Worm (Caenorhabditis elegans) whole organism, early embryonic: ENCODE measurements around the gene ZC84.1.

Source experiments
- B0310.2 ChIP-seq: sonication (generic microtip); optimal IDR thresholded peaks from 2 replicates; lab custom pipeline; 2016; ENCODE audit warnings: mild to moderate bottlenecking, missing genetic modification characterization, missing compliant biosample characterization
- F13C5.2 ChIP-seq: sonication (generic microtip); optimal IDR thresholded peaks from 2 replicates; lab custom pipeline; 2017; ENCODE audit warnings: mild to moderate bottlenecking, missing genetic modification characterization, inconsistent platforms, missing compliant biosample characterization
- aly-1 ChIP-seq: sonication (generic microtip); optimal IDR thresholded peaks from 2 replicates; lab custom pipeline; 2016; ENCODE audit warnings: missing genetic modification characterization, missing compliant biosample characterization
- ama-1 ChIP-seq: fragments of 150-350 bp; optimal IDR thresholded peaks from 2 replicates; lab custom pipeline; 2014
- ceh-13 ChIP-seq: fragments of 200-800 bp; sonication (Bioruptor generic); optimal IDR thresholded peaks from 2 replicates; lab custom pipeline; 2018; ENCODE audit warnings: mild to moderate bottlenecking, missing genetic modification characterization, missing compliant biosample characterization
- ceh-36 ChIP-seq: sonication (generic microtip); optimal IDR thresholded peaks from 2 replicates; lab custom pipeline; 2016; ENCODE audit warnings: missing genetic modification characterization, inconsistent platforms, missing compliant biosample characterization
- ets-7 ChIP-seq: sonication (generic microtip); optimal IDR thresholded peaks from 2 replicates; lab custom pipeline; 2016; ENCODE audit warnings: missing genotype, missing genetic modification characterization, missing compliant biosample characterization
- flt-1 ChIP-seq: fragments of 200-800 bp; sonication (Bioruptor generic); IDR thresholded peaks from 2 replicates; pipeline ENCODE4 v1.3.6; 2022; ENCODE audit warnings: missing genetic modification characterization, missing compliant biosample characterization
- hmbx-1 ChIP-seq: sonication (generic microtip); optimal IDR thresholded peaks from 2 replicates; lab custom pipeline; 2016; ENCODE audit warnings: mild to moderate bottlenecking, missing genetic modification characterization, missing compliant biosample characterization
- hmg-4 ChIP-seq: fragments of 200-800 bp; sonication (Bioruptor generic); optimal IDR thresholded peaks from 2 replicates; lab custom pipeline; 2018; ENCODE audit warnings: mild to moderate bottlenecking, missing genetic modification characterization, missing compliant biosample characterization
- hnd-1 ChIP-seq: sonication (generic microtip); optimal IDR thresholded peaks from 2 replicates; lab custom pipeline; 2016; ENCODE audit warnings: missing genetic modification characterization, missing compliant biosample characterization
- pes-1 ChIP-seq: fragments of 200-800 bp; sonication (Bioruptor generic); IDR thresholded peaks from 2 replicates; pipeline ENCODE4 v1.3.6; 2022; ENCODE audit warnings: missing genetic modification reagents, missing genetic modification characterization, missing compliant biosample characterization
- scrt-1 ChIP-seq: fragments of 200-800 bp; sonication (Bioruptor generic); IDR thresholded peaks from 2 replicates; pipeline ENCODE4 v1.3.6; 2022; ENCODE audit warnings: missing genetic modification characterization, missing compliant biosample characterization
- sea-1 ChIP-seq: fragments of 200-800 bp; sonication (Bioruptor generic); conservative IDR thresholded peaks from 2 replicates; pipeline ENCODE4 v1.3.6; 2022; ENCODE audit warnings: missing genetic modification characterization, missing compliant biosample characterization
- tbx-11 ChIP-seq: fragments of 200-800 bp; sonication (Bioruptor generic); IDR thresholded peaks from 2 replicates; pipeline ENCODE4 v1.3.6; 2022; ENCODE audit warnings: missing genetic modification characterization, missing compliant biosample characterization
- tbx-37 ChIP-seq: fragments of 200-800 bp; sonication (Bioruptor generic); conservative IDR thresholded peaks from 2 replicates; pipeline ENCODE4 v1.3.6; 2022; ENCODE audit warnings: missing genetic modification reagents, missing genetic modification characterization, missing compliant biosample characterization
- tra-4 ChIP-seq: sonication (generic microtip); optimal IDR thresholded peaks from 2 replicates; lab custom pipeline; 2017; ENCODE audit warnings: missing genetic modification characterization, missing compliant biosample characterization

Gene ZC84.1

DNA sequence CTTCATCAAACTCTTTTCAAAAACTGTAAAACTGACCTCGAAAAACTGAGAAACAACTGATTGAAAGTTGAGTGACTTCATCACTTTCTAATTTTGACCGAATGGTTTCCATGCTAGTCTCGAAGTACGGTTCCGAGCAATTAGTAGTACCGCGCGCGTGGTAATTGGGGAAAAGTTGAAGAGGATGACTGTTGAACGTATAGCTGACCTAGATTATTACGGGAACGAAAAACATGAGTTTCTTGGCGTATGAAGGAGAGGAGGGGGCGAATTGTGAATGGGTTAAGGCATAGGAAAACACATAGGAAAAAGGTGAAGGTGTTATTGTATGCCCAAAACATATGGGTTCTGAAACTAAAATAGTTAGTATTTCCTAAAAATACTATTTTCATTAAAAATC, 44.5 kb downstream of the ZC84.1 start, which contains the start of gene ptr-9:
ptr-9 (minus strand) TSS at position 101 of the 400 bp plus-strand sequence.
- TF ChIP-seq hmg-4, result no peak
- no peak for TF ChIP-seq ets-7 (tag; lab: Kevin White, UChicago)
- no peak for TF ChIP-seq hnd-1 (tag; lab: Kevin White, UChicago)
- TF ChIP-seq ama-1 (lab: Kevin White, UChicago), result no peak
- no peak for TF ChIP-seq hmbx-1
- TF ChIP-seq scrt-1 (GFP tag; lab: Robert Waterston, UW), result no peak
- TF ChIP-seq ceh-36 (tag; lab: Kevin White, UChicago), result no peak
- no peak for TF ChIP-seq tbx-37 (GFP tag; lab: Robert Waterston, UW)
- TF ChIP-seq F13C5.2 (tag; lab: Kevin White, UChicago), result no peak
- no peak for TF ChIP-seq aly-1 (tag; lab: Kevin White, UChicago)
- TF ChIP-seq tbx-11 (GFP tag; lab: Robert Waterston, UW), result no peak
- no peak for TF ChIP-seq B0310.2 (tag; lab: Kevin White, UChicago)
- TF ChIP-seq ceh-13 (GFP tag; lab: Kevin White, UChicago), result no peak

DNA sequence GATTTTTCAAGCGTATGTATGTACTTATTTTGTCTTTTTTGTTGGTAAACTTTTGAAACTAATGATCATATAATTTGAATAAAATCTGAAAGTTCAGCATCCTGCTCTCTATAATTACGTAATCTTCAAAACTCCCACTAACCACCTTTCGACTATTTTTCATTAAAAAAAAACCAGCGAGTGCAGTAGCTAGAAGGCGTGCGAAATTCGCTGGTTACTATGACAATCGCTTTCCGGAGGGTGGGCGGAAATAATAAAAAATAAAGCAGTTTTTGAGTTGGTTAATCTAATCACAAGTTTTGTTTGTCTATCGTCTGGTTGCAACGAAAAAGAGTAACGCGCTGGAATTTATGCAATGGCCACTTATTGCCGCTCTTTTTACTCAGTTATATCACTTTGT, 51.3 kb downstream of the ZC84.1 start, which contains the start of gene irld-34:
irld-34 (plus strand) TSS at position 301 of the 400 bp plus-strand sequence.
- TF ChIP-seq ets-7 (tag; lab: Kevin White, UChicago) (no peak), ceh-36 (tag; lab: Kevin White, UChicago) (no peak), sea-1 (GFP tag; lab: Robert Waterston, UW) (no peak), B0310.2 (tag; lab: Kevin White, UChicago) (no peak)

DNA sequence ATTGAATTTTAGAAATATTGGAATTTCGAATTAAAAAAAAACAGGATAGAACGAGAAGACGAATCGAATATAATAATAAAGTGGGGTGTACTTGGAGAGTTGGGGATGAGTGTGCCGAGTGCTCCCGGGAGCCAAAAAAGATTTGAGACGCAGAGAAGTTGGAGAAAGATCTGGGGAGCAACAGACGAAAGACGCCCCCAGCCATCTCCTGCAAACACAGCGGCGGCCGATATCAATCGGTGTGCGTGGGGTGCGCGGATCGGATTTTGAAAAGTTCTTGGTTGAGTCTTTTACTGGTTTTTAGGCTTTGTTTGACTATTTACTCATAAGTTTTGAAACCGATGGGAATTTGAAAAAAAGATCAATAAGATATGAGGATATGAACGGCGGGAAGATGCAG, 52.3 kb downstream of the ZC84.1 start, which contains the start of gene nhl-1:
nhl-1 (minus strand) TSS at position 101 of the 400 bp plus-strand sequence.
- TF ChIP-seq B0310.2 (tag; lab: Kevin White, UChicago) (no peak), ceh-36 (tag; lab: Kevin White, UChicago) (no peak), aly-1 (tag; lab: Kevin White, UChicago) (no peak), ceh-13 (GFP tag; lab: Kevin White, UChicago) (no peak), sea-1 (GFP tag; lab: Robert Waterston, UW) (no peak)

DNA sequence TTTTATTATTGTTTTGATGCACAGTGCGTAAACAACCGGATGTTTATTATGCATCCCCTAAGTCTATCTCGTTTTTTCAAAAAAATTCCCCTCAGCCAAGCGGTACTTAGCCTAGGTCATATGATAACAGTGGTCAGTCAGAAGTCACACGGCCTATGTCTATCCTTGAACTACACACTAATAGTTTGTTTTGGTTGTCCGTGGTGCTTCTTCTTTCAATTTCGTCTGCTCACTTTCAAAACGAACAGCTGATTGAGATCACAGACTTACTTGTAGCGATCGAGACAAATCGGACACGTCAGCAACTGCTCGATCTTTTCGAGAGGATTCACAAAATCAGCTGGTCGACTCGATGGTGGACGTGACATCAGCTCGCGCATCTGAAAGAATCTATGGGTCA, 53.1 kb downstream of the ZC84.1 start:
- TF ChIP-seq flt-1 (GFP tag; lab: Robert Waterston, UW), result no peak
- TF ChIP-seq hmg-4, result no peak
- no peak for TF ChIP-seq scrt-1 (GFP tag; lab: Robert Waterston, UW)
- TF ChIP-seq tra-4 (tag; lab: Kevin White, UChicago), result no peak
- TF ChIP-seq F13C5.2 (tag; lab: Kevin White, UChicago), result no peak
- no peak for TF ChIP-seq tbx-11 (GFP tag; lab: Robert Waterston, UW)
- TF ChIP-seq ceh-13 (GFP tag; lab: Kevin White, UChicago), result no peak
- no peak for TF ChIP-seq tbx-37 (GFP tag; lab: Robert Waterston, UW)
- TF ChIP-seq ama-1 (lab: Kevin White, UChicago), result no peak
- no peak for TF ChIP-seq B0310.2 (tag; lab: Kevin White, UChicago)
- no peak for TF ChIP-seq pes-1
- no peak for TF ChIP-seq sea-1 (GFP tag; lab: Robert Waterston, UW)
- TF ChIP-seq ets-7 (tag; lab: Kevin White, UChicago), result no peak
- no peak for TF ChIP-seq ceh-36 (tag; lab: Kevin White, UChicago)
- TF ChIP-seq aly-1 (tag; lab: Kevin White, UChicago), result no peak
- TF ChIP-seq hnd-1 (tag; lab: Kevin White, UChicago), result no peak
- TF ChIP-seq hmbx-1, result no peak

DNA sequence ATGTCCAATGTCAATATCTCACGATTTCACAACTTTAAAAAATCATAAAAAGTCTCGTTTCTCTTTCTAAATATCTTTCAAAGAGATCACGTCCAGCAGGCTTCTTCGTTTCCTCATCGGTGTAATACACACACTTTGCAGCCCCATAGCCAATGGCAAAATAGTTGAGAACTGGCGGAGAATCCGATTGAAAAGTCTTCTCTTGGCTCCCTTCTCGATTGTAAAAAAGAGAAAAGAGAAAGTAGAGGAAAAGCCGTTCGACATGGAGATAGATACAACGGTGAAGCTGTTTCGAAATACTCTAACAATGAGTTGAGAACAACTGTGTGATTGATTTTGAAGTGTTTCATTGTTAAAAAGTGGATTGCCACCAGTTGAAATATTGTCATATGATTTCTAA, 54.3 kb downstream of the ZC84.1 start:
- no peak for TF ChIP-seq tbx-11 (GFP tag; lab: Robert Waterston, UW)
- no peak for TF ChIP-seq scrt-1 (GFP tag; lab: Robert Waterston, UW)
- TF ChIP-seq ceh-13 (GFP tag; lab: Kevin White, UChicago), result no peak
- no peak for TF ChIP-seq ets-7 (tag; lab: Kevin White, UChicago)
